Worm (Caenorhabditis elegans): ENCODE measurements around the gene ptc-1.

The ptc-1 gene

ce11 chrII:7877744-7878468 lies 15.1 kb upstream of the ptc-1 start, which contains the start of gene T01H3.2:
Gene T01H3.2, minus strand, starts transcription at chrII:7877994.
- TF ChIP-seq dmd-4 (tag; optimal IDR thresholded peaks at IDR 0.05; ENCODE audit: borderline replicate concordance) (no peak), nhr-11 (tag; optimal IDR thresholded peaks at IDR 0.05) (no peak), zip-5 (tag; optimal IDR thresholded peaks at IDR 0.05) (no peak), ref-2 (tag; optimal IDR thresholded peaks at IDR 0.05) (no peak), rnt-1 (tag; optimal IDR thresholded peaks at IDR 0.05) (no peak), K09A11.1 (tag; optimal IDR thresholded peaks at IDR 0.05; ENCODE audit: insufficient read depth) (no peak), pros-1 (tag; optimal IDR thresholded peaks at IDR 0.05) (no peak), syd-9 (tag; optimal IDR thresholded peaks at IDR 0.05) (no peak), ama-1 (optimal IDR thresholded peaks at IDR 0.05) (no peak), lim-6 (tag; optimal IDR thresholded peaks at IDR 0.05) (no peak), eyg-1 (tag; optimal IDR thresholded peaks at IDR 0.05) (no peak), C38D4.7 (GFP tag; optimal IDR thresholded peaks at IDR 0.05) (no peak)

- TF ChIP-seq tbx-2 (tag; optimal IDR thresholded peaks at IDR 0.05) (peak; percentile 46), madf-2 (tag; optimal IDR thresholded peaks at IDR 0.05) (no peak), C08G9.2 (tag; optimal IDR thresholded peaks at IDR 0.05) (peak; percentile 15), gmeb-2 (tag; optimal IDR thresholded peaks at IDR 0.05) (no peak), pax-1 (tag; optimal IDR thresholded peaks at IDR 0.05) (no peak), ceh-31 (tag; optimal IDR thresholded peaks at IDR 0.05) (peak; percentile 32), ceh-19 (GFP tag; optimal IDR thresholded peaks at IDR 0.05) (no peak), pat-9 (tag; optimal IDR thresholded peaks at IDR 0.05) (no peak), mec-3 (tag; optimal IDR thresholded peaks at IDR 0.05; ENCODE audit: borderline replicate concordance) (no peak), ceh-2 (tag; optimal IDR thresholded peaks at IDR 0.05) (peak; percentile 18), fkh-6 (tag; optimal IDR thresholded peaks at IDR 0.05) (no peak), ets-4 (tag; optimal IDR thresholded peaks at IDR 0.05) (peak; percentile 27)
Measured at ce11 chrII:7879266-7879718, 13.7 kb upstream of the ptc-1 start, which contains the start of the genes vha-4 and T01H3.5. Gene vha-4, minus strand, starts transcription at chrII:7879316. Gene T01H3.5, plus strand, starts transcription at chrII:7879616.

DNA sequence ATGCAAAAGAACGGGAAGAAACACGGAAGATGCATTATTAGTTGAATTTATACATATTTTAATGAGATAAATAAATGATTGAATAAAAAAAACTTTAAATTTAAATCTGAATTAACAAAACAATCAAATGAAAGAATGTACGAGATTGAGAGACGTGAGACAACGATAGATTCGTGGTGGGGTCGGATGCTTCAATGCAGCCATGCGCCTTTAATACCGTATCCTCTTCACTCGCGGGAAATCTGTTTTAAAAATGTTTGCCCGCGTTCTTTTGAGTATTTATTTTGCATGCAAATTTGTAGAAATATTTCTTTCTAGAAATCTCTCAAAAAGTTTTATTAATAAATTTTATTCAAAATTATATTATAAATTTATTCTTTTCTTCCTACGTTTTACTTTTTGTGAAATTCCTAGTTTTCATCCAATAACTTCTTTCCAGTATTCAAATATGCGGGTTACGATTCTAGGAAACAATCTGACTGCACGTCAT lies 12.6 kb upstream of the ptc-1 start, which contains the start of gene perm-1:
Gene perm-1, plus strand, starts transcription at position 440 of the 490 bp plus-strand sequence.
- TF ChIP-seq che-1 (tag; optimal IDR thresholded peaks at IDR 0.05) (no peak), pag-3 (tag; optimal IDR thresholded peaks at IDR 0.05; ENCODE audit: borderline replicate concordance) (no peak), nhr-11 (tag; optimal IDR thresholded peaks at IDR 0.05) (no peak), syd-9 (tag; optimal IDR thresholded peaks at IDR 0.05) (no peak), dmd-4 (tag; optimal IDR thresholded peaks at IDR 0.05; ENCODE audit: borderline replicate concordance) (no peak), unc-86 (tag; optimal IDR thresholded peaks at IDR 0.05) (no peak), pha-4 (tag; optimal IDR thresholded peaks at IDR 0.05) (no peak), sox-2 (GFP tag; IDR thresholded peaks at IDR 0.05) (no peak), pros-1 (tag; optimal IDR thresholded peaks at IDR 0.05) (no peak), madf-2 (tag; optimal IDR thresholded peaks at IDR 0.05) (no peak), tbx-7 (tag; optimal IDR thresholded peaks at IDR 0.05) (no peak), unc-3 (GFP tag; conservative IDR thresholded peaks at IDR 0.05) (no peak), unc-3 (tag; optimal IDR thresholded peaks at IDR 0.05) (no peak), zip-5 (tag; optimal IDR thresholded peaks at IDR 0.05) (no peak), ceh-14 (tag; optimal IDR thresholded peaks at IDR 0.05) (no peak)

DNA sequence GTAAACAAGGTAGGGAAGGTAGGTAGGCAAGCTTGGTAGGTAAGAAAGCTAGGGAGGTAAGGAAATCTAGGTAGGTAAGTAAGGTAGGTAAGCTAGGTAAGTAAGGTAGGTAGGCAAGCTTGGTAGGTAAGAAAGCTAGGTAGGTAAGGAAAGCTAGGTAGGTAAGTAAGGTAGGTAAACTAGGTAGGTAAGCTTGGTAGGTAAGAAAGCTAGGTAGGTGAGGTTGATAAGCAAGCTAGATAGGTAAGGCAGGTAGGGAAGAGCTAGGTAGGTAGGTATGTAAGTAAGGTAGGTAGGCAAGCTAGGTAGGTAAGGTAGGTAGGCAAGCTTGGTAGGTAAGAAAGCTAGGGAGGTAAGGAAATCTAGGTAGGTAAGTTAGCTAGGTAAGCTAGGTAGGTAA lies 9.9 kb upstream of the ptc-1 start:
- TF ChIP-seq hlh-13 (GFP tag; optimal IDR thresholded peaks at IDR 0.05) = peak; percentile 30

ce11 chrII:7884898-7885297 lies 8.1 kb upstream of the ptc-1 start:
- peak; percentile 92 for TF ChIP-seq ceh-48 (tag; optimal IDR thresholded peaks at IDR 0.05)
- no peak for TF ChIP-seq ceh-14 (tag; optimal IDR thresholded peaks at IDR 0.05)
- no peak for TF ChIP-seq rnt-1 (tag; optimal IDR thresholded peaks at IDR 0.05)
